Fruit fly (Drosophila melanogaster) whole organism, embryonic: Measurements from ENCODE around the gene CG9795.

Experiments
- Adf1 ChIP-seq: fragments of 200-800 bp; sonication (Bioruptor generic); IDR thresholded peaks from 2 replicates; pipeline ENCODE4 v1.3.6; 2022; ENCODE audit warnings: missing biosample characterization, missing genetic modification characterization
- Bgb ChIP-seq: fragments of 200-800 bp; sonication (Bioruptor generic); IDR thresholded peaks from 2 replicates; pipeline ENCODE4 v1.3.6; 2022; ENCODE audit warnings: missing biosample characterization, missing genetic modification characterization; ENCODE audit not compliant: partially characterized antibody
- CG11695 ChIP-seq: fragments of 200-800 bp; sonication (Bioruptor generic); IDR thresholded peaks from 3 replicates; pipeline ENCODE4 v1.3.6; 2022; ENCODE audit warnings: missing biosample characterization, missing genetic modification characterization
- CG12659 ChIP-seq: fragments of 200-800 bp; sonication (Bioruptor generic); optimal IDR thresholded peaks from 3 replicates; lab custom pipeline; 2017; ENCODE audit warnings: mild to moderate bottlenecking, missing biosample characterization, missing genetic modification reagents, missing genetic modification characterization
- CG13287 ChIP-seq: fragments of 200-800 bp; sonication (Bioruptor generic); IDR thresholded peaks from 2 replicates; pipeline ENCODE4 v1.3.6; 2022; ENCODE audit warnings: missing biosample characterization, missing genetic modification characterization; ENCODE audit not compliant: partially characterized antibody
- CG15011 ChIP-seq: fragments of 200-800 bp; sonication (Bioruptor generic); optimal IDR thresholded peaks from 3 replicates; lab custom pipeline; 2018; ENCODE audit warnings: missing biosample characterization, mild to moderate bottlenecking, missing genetic modification characterization
- CG15073 ChIP-seq: fragments of 200-800 bp; sonication (Bioruptor generic); optimal IDR thresholded peaks from 2 replicates; lab custom pipeline; 2016; ENCODE audit warnings: missing biosample characterization, missing genetic modification characterization
- CG16813 ChIP-seq: fragments of 200-800 bp; sonication (Bioruptor generic); IDR thresholded peaks from 3 replicates; pipeline ENCODE4 v1.3.6; 2022; ENCODE audit warnings: missing biosample characterization, missing genetic modification characterization; ENCODE audit not compliant: partially characterized antibody
- CG17186 ChIP-seq: fragments of 200-800 bp; sonication (Bioruptor generic); optimal IDR thresholded peaks from 3 replicates; lab custom pipeline; 2017; ENCODE audit warnings: missing biosample characterization, missing genetic modification reagents, missing genetic modification characterization
- CG17359 ChIP-seq: fragments of 200-800 bp; sonication (Bioruptor generic); optimal IDR thresholded peaks from 3 replicates; lab custom pipeline; 2018; ENCODE audit warnings: missing biosample characterization, mild to moderate bottlenecking, missing genetic modification characterization, moderate library complexity
- CG17802 ChIP-seq: fragments of 200-800 bp; sonication (Bioruptor generic); optimal IDR thresholded peaks from 2 replicates; lab custom pipeline; 2018; ENCODE audit warnings: missing biosample characterization, mild to moderate bottlenecking, missing genetic modification characterization, moderate library complexity
- CG18011 ChIP-seq: fragments of 200-800 bp; sonication (Bioruptor generic); optimal IDR thresholded peaks from 2 replicates; lab custom pipeline; 2017; ENCODE audit warnings: missing biosample characterization, missing genetic modification characterization, mild to moderate bottlenecking, moderate library complexity, missing genotype
- CG31388 ChIP-seq: fragments of 200-800 bp; sonication (Bioruptor generic); optimal IDR thresholded peaks from 2 replicates; lab custom pipeline; 2016; ENCODE audit warnings: missing biosample characterization, missing genetic modification characterization
- CG4617 ChIP-seq: fragments of 200-800 bp; sonication (Bioruptor generic); optimal IDR thresholded peaks from 3 replicates; lab custom pipeline; 2016; ENCODE audit warnings: missing biosample characterization, missing genetic modification characterization, borderline replicate concordance
- CG5953 ChIP-seq: fragments of 200-800 bp; sonication (Bioruptor generic); IDR thresholded peaks from 2 replicates; pipeline ENCODE4 v1.3.6; 2022; ENCODE audit warnings: missing biosample characterization, missing genetic modification characterization
- CG6689 ChIP-seq: fragments of 200-800 bp; sonication (Bioruptor generic); IDR thresholded peaks from 2 replicates; pipeline ENCODE4 v1.3.6; 2022; ENCODE audit warnings: missing biosample characterization, missing genetic modification characterization
- CG6791 ChIP-seq: fragments of 200-800 bp; sonication (Bioruptor generic); IDR thresholded peaks from 3 replicates; pipeline ENCODE4 v1.3.6; 2022; ENCODE audit warnings: missing biosample characterization, missing genetic modification characterization; ENCODE audit not compliant: partially characterized antibody
- CG6813 ChIP-seq: fragments of 200-800 bp; sonication (Bioruptor generic); optimal IDR thresholded peaks from 2 replicates; lab custom pipeline; 2017; ENCODE audit warnings: missing biosample characterization, missing genetic modification characterization, mild to moderate bottlenecking, moderate library complexity, missing genetic modification reagents
- CG7357 ChIP-seq: fragments of 200-800 bp; sonication (Bioruptor generic); IDR thresholded peaks from 3 replicates; pipeline ENCODE4 v1.3.6; 2022; ENCODE audit warnings: missing biosample characterization, missing genetic modification characterization
- CG7556 ChIP-seq: fragments of 200-800 bp; sonication (Bioruptor generic); optimal IDR thresholded peaks from 2 replicates; lab custom pipeline; 2017; ENCODE audit warnings: missing biosample characterization, mild to moderate bottlenecking, missing genetic modification characterization
- CG7987 ChIP-seq: fragments of 200-800 bp; sonication (Bioruptor generic); optimal IDR thresholded peaks from 2 replicates; lab custom pipeline; 2018; ENCODE audit warnings: missing biosample characterization, mild to moderate bottlenecking, missing genetic modification characterization, moderate library complexity
- CG8089 ChIP-seq: fragments of 200-800 bp; sonication (Bioruptor generic); optimal IDR thresholded peaks from 3 replicates; lab custom pipeline; 2016; ENCODE audit warnings: missing biosample characterization, missing genetic modification characterization
- Doc2 ChIP-seq: fragments of 200-800 bp; sonication (Bioruptor generic); IDR thresholded peaks from 2 replicates; pipeline ENCODE4 v1.3.6; 2022; ENCODE audit warnings: missing biosample characterization, missing genetic modification characterization
- Elba2 ChIP-seq: fragments of 200-800 bp; sonication (Bioruptor generic); optimal IDR thresholded peaks from 3 replicates; lab custom pipeline; 2016; ENCODE audit warnings: missing biosample characterization, missing genetic modification characterization
- HmgD ChIP-seq: fragments of 200-800 bp; sonication (Bioruptor generic); optimal IDR thresholded peaks from 3 replicates; lab custom pipeline; 2016; ENCODE audit warnings: missing biosample characterization, missing genetic modification characterization
- Mad ChIP-seq: fragments of 200-800 bp; sonication (Bioruptor generic); optimal IDR thresholded peaks from 2 replicates; lab custom pipeline; 2016; ENCODE audit warnings: missing biosample characterization, missing genetic modification characterization
- Nf-YC ChIP-seq: fragments of 200-800 bp; optimal IDR thresholded peaks from 3 replicates; lab custom pipeline; 2019; ENCODE audit warnings: missing biosample characterization, mild to moderate bottlenecking, missing genetic modification characterization, moderate library complexity
- Pdp1 ChIP-seq, 2 experiments: fragments of 200-800 bp; sonication (Bioruptor generic); optimal IDR thresholded peaks; 3 replicates each; lab custom pipeline; 2016; ENCODE audit warnings: missing biosample characterization in 2 of 2, missing genetic modification characterization in 2 of 2, mild to moderate bottlenecking in 1 of 2, moderate library complexity in 1 of 2
- Scr ChIP-seq: fragments of 200-800 bp; sonication (Bioruptor generic); IDR thresholded peaks from 2 replicates; pipeline ENCODE4 v1.3.6; 2022; ENCODE audit warnings: missing biosample characterization, missing genetic modification characterization; ENCODE audit not compliant: partially characterized antibody
- Sox102F ChIP-seq: fragments of 200-800 bp; sonication (Bioruptor generic); optimal IDR thresholded peaks from 2 replicates; lab custom pipeline; 2018; ENCODE audit warnings: missing biosample characterization, mild to moderate bottlenecking, missing genetic modification characterization, moderate library complexity
- Xrp1 ChIP-seq: fragments of 200-800 bp; sonication (Bioruptor generic); IDR thresholded peaks from 2 replicates; pipeline ENCODE4 v1.3.6; 2022; ENCODE audit warnings: missing biosample characterization, missing genetic modification characterization
- YL-1 ChIP-seq: fragments of 200-800 bp; sonication (Bioruptor generic); optimal IDR thresholded peaks from 3 replicates; lab custom pipeline; 2017; ENCODE audit warnings: missing biosample characterization, mild to moderate bottlenecking, missing genetic modification characterization
- ash1 ChIP-seq: fragments of 200-800 bp; sonication (Bioruptor generic); optimal IDR thresholded peaks from 2 replicates; lab custom pipeline; 2018; ENCODE audit warnings: missing biosample characterization, mild to moderate bottlenecking, missing genetic modification characterization
- bowl ChIP-seq: fragments of 200-800 bp; sonication (Bioruptor generic); IDR thresholded peaks from 2 replicates; pipeline ENCODE4 v1.3.6; 2022; ENCODE audit warnings: missing biosample characterization, missing genetic modification characterization
- cad ChIP-seq: fragments of >200 bp; optimal IDR thresholded peaks from 2 replicates; lab custom pipeline; 2017; ENCODE audit warnings: missing biosample characterization, missing genetic modification characterization
- dmrt11E ChIP-seq: fragments of 200-800 bp; sonication (Bioruptor generic); optimal IDR thresholded peaks from 3 replicates; lab custom pipeline; 2018; ENCODE audit warnings: missing biosample characterization, mild to moderate bottlenecking, missing genetic modification characterization, moderate library complexity
- gsb-n ChIP-seq: fragments of 200-800 bp; sonication (Bioruptor generic); optimal IDR thresholded peaks from 3 replicates; lab custom pipeline; 2018; ENCODE audit warnings: missing biosample characterization, mild to moderate bottlenecking, missing genetic modification characterization
- mld ChIP-seq: fragments of 200-800 bp; sonication (Bioruptor generic); IDR thresholded peaks from 3 replicates; pipeline ENCODE4 v1.3.6; 2022; ENCODE audit warnings: missing biosample characterization, missing genetic modification characterization; ENCODE audit not compliant: partially characterized antibody
- nmo ChIP-seq: fragments of 200-800 bp; sonication (Bioruptor generic); optimal IDR thresholded peaks from 2 replicates; lab custom pipeline; 2018; ENCODE audit warnings: missing biosample characterization, mild to moderate bottlenecking, missing genetic modification characterization, moderate library complexity
- onecut ChIP-seq: fragments of 200-800 bp; sonication (Bioruptor generic); IDR thresholded peaks from 2 replicates; pipeline ENCODE4 v1.3.6; 2022; ENCODE audit warnings: missing biosample characterization, missing genetic modification characterization
- peb ChIP-seq: fragments of 200-800 bp; sonication (Bioruptor generic); IDR thresholded peaks from 2 replicates; pipeline ENCODE4 v1.3.6; 2022; ENCODE audit warnings: missing biosample characterization, missing genetic modification characterization
- phol ChIP-seq: fragments of 200-800 bp; sonication (Bioruptor generic); optimal IDR thresholded peaks from 3 replicates; lab custom pipeline; 2018; ENCODE audit warnings: missing biosample characterization, mild to moderate bottlenecking, missing genetic modification characterization, moderate library complexity
- pzg ChIP-seq: fragments of 200-800 bp; sonication (Bioruptor generic); optimal IDR thresholded peaks from 3 replicates; lab custom pipeline; 2018; ENCODE audit warnings: missing biosample characterization, mild to moderate bottlenecking, missing genetic modification characterization, moderate library complexity
- row ChIP-seq: fragments of 200-800 bp; sonication (Bioruptor generic); IDR thresholded peaks from 3 replicates; pipeline ENCODE4 v1.3.6; 2022; ENCODE audit warnings: missing biosample characterization, missing genetic modification characterization
- sc ChIP-seq, 3 experiments: fragments of >200 bp in 2 of 3; fragments of 200-800 bp in 1 of 3; sonication (Bioruptor generic) in 1 of 3; optimal IDR thresholded peaks; 2 replicates in 2 of 3; 3 replicates in 1 of 3; lab custom pipeline; 2017; ENCODE audit warnings: mild to moderate bottlenecking in 1 of 3, missing biosample characterization in 1 of 3, missing genetic modification characterization in 1 of 3, missing genetic modification reagents in 1 of 3
- sima ChIP-seq: fragments of 200-800 bp; sonication (Bioruptor generic); optimal IDR thresholded peaks from 2 replicates; lab custom pipeline; 2016; ENCODE audit warnings: missing biosample characterization, missing genetic modification characterization
- slbo ChIP-seq: fragments of 200-800 bp; sonication (Bioruptor generic); IDR thresholded peaks from 2 replicates; pipeline ENCODE4 v1.3.6; 2022; ENCODE audit warnings: missing biosample characterization, missing genetic modification characterization
- ssp ChIP-seq: fragments of 200-800 bp; sonication (Bioruptor generic); IDR thresholded peaks from 2 replicates; pipeline ENCODE4 v1.3.6; 2022; ENCODE audit warnings: missing biosample characterization, missing genetic modification characterization
- stwl ChIP-seq: fragments of 200-800 bp; sonication (Bioruptor generic); optimal IDR thresholded peaks from 3 replicates; lab custom pipeline; 2018; ENCODE audit warnings: missing biosample characterization, mild to moderate bottlenecking, missing genetic modification characterization, moderate library complexity
- wek ChIP-seq: fragments of 200-800 bp; sonication (Bioruptor generic); optimal IDR thresholded peaks from 3 replicates; lab custom pipeline; 2018; ENCODE audit warnings: missing biosample characterization, mild to moderate bottlenecking, missing genetic modification characterization, moderate library complexity

The CG9795 gene

DNA sequence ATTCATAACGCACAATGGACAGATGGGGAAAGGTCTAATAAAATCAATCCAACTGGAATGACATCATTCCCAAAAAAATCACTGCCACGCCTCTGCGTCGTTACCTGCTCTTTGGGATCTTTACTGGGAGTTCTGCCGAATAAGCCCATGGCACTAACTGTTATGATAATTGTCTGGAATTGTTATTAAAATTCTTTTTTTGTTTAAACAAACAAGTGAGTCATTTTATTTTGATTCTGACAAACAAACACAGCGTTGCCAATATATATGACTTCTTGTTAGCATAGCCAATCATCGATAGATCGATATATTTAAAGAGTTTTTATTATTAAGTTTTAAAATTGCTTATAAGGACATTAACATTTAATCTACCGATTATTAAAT lies 8.8 kb upstream of the CG9795 start, which contains the start of gene Vps24 (continued):
- TF ChIP-seq dmrt11E: no peak
- no peak for TF ChIP-seq ssp (GFP tag; lab: Robert Waterston, UW)
- TF ChIP-seq gsb-n (tag; lab: Kevin White, UChicago): no peak
- TF ChIP-seq CG31388: no peak
- TF ChIP-seq CG17186: no peak
- peak; percentile 15 for TF ChIP-seq Elba2 (GFP tag; lab: Kevin White, UChicago)
- no peak for TF ChIP-seq CG18011 (GFP tag; lab: Kevin White, UChicago)
- TF ChIP-seq CG6813 (GFP tag; lab: Kevin White, UChicago): no peak
- no peak for TF ChIP-seq CG15073
- TF ChIP-seq ash1 (GFP tag; lab: Kevin White, UChicago): no peak
- peak; percentile 66 for TF ChIP-seq Scr (GFP tag; lab: Robert Waterston, UW)
- TF ChIP-seq Pdp1 (GFP tag; optimal IDR thresholded peaks at IDR 0.05; lab: Kevin White, UChicago): peak in 1 of 2 experiments; percentile 10
- no peak for TF ChIP-seq CG7357
- no peak for TF ChIP-seq CG6689 (GFP tag; lab: Robert Waterston, UW)
- TF ChIP-seq CG12659 (GFP tag; lab: Kevin White, UChicago): no peak
- peak; percentile 22 for TF ChIP-seq YL-1
- no peak for TF ChIP-seq Xrp1 (GFP tag; lab: Robert Waterston, UW)
- no peak for TF ChIP-seq CG17359 (tag; lab: Kevin White, UChicago)
- no peak for TF ChIP-seq CG8089 (GFP tag; lab: Kevin White, UChicago)
- peak; percentile 59 for TF ChIP-seq row (GFP tag; lab: Robert Waterston, UW)
- peak; percentile 37; the same call in 1 of the 2 replicates for TF ChIP-seq Bgb (GFP tag; lab: Robert Waterston, UW)
- peak; percentile 56 for TF ChIP-seq CG13287 (GFP tag; lab: Robert Waterston, UW)
- TF ChIP-seq stwl (tag; lab: Kevin White, UChicago): peak; percentile 6
- TF ChIP-seq slbo (GFP tag; lab: Robert Waterston, UW): no peak
- no peak for TF ChIP-seq HmgD
- TF ChIP-seq CG16813: peak; percentile 57
- TF ChIP-seq CG11695 (GFP tag; lab: Robert Waterston, UW): no peak
- no peak for TF ChIP-seq Nf-YC (tag; lab: Kevin White, UChicago)
- TF ChIP-seq Doc2 (GFP tag; lab: Robert Waterston, UW): no peak
- TF ChIP-seq CG5953 (GFP tag; lab: Robert Waterston, UW): no peak
- peak; percentile 29 for TF ChIP-seq CG4617 (GFP tag; lab: Kevin White, UChicago)
- TF ChIP-seq bowl (GFP tag; lab: Robert Waterston, UW): no peak
- peak; percentile 19 for TF ChIP-seq cad (GFP tag; lab: Kevin White, UChicago)
- TF ChIP-seq CG17802 (tag; lab: Kevin White, UChicago): no peak
- TF ChIP-seq Mad (GFP tag; lab: Kevin White, UChicago): no peak
- TF ChIP-seq CG7987: no peak
- no peak for TF ChIP-seq Sox102F
- TF ChIP-seq sc (optimal IDR thresholded peaks at IDR 0.05; lab: Kevin White, UChicago): no peak
- no peak for TF ChIP-seq sc (GFP tag; optimal IDR thresholded peaks at IDR 0.05; lab: Kevin White, UChicago)
- TF ChIP-seq phol (tag; lab: Kevin White, UChicago): no peak
- TF ChIP-seq peb (GFP tag; lab: Robert Waterston, UW): no peak
- TF ChIP-seq wek (GFP tag; lab: Kevin White, UChicago): no peak
- TF ChIP-seq sima: no peak
- no peak for TF ChIP-seq mld (GFP tag; lab: Robert Waterston, UW)
- TF ChIP-seq Adf1 (GFP tag; lab: Robert Waterston, UW): no peak
- TF ChIP-seq onecut (GFP tag; lab: Robert Waterston, UW): no peak
- TF ChIP-seq nmo (GFP tag; lab: Kevin White, UChicago): no peak
- TF ChIP-seq CG7556 (GFP tag; lab: Kevin White, UChicago): no peak
- peak; percentile 21 for TF ChIP-seq pzg (GFP tag; lab: Kevin White, UChicago)
- TF ChIP-seq CG6791 (GFP tag; lab: Robert Waterston, UW): peak; percentile 51; the same call in 1 of the 3 replicates
- TF ChIP-seq CG15011 (GFP tag; lab: Kevin White, UChicago): no peak
